Fruit fly (Drosophila melanogaster) whole organism, embryonic: Measurements from ENCODE around the gene Cht5.
A peak's percentile ranks its signal among the peaks of the same experiment; 100 is the strongest.

Experiments used
- B-H1 ChIP-seq: fragments of 200-800 bp; sonication (Bioruptor generic); IDR thresholded peaks from 3 replicates; pipeline ENCODE4 v1.3.6; 2022; ENCODE audit warnings: missing biosample characterization, missing genetic modification characterization
- CG10979 ChIP-seq: fragments of 200-800 bp; sonication (Bioruptor generic); optimal IDR thresholded peaks from 2 replicates; lab custom pipeline; 2018; ENCODE audit warnings: missing biosample characterization, mild to moderate bottlenecking, missing genetic modification characterization, moderate library complexity
- CG1233 ChIP-seq: fragments of 200-800 bp; sonication (Bioruptor generic); optimal IDR thresholded peaks from 4 replicates; lab custom pipeline; 2018; ENCODE audit warnings: missing biosample characterization, mild to moderate bottlenecking, missing genetic modification characterization
- CG12659 ChIP-seq: fragments of 200-800 bp; sonication (Bioruptor generic); optimal IDR thresholded peaks from 3 replicates; lab custom pipeline; 2017; ENCODE audit warnings: mild to moderate bottlenecking, missing biosample characterization, missing genetic modification reagents, missing genetic modification characterization
- CG15601 ChIP-seq: fragments of 200-800 bp; sonication (Bioruptor generic); optimal IDR thresholded peaks from 3 replicates; lab custom pipeline; 2019; ENCODE audit warnings: missing biosample characterization, mild to moderate bottlenecking, missing genetic modification characterization, moderate library complexity
- CG16779 ChIP-seq: fragments of 200-800 bp; sonication (Bioruptor generic); IDR thresholded peaks from 2 replicates; pipeline ENCODE4 v1.3.6; 2022; ENCODE audit warnings: missing biosample characterization, missing genetic modification characterization
- CG17829 ChIP-seq: fragments of 200-800 bp; optimal IDR thresholded peaks from 2 replicates; lab custom pipeline; 2019; ENCODE audit warnings: missing biosample characterization, mild to moderate bottlenecking, missing genetic modification characterization, moderate library complexity
- CG18599 ChIP-seq: fragments of 200-800 bp; sonication (Bioruptor generic); optimal IDR thresholded peaks from 3 replicates; lab custom pipeline; 2017; ENCODE audit warnings: missing biosample characterization, missing genetic modification characterization, mild to moderate bottlenecking, moderate library complexity, missing genetic modification reagents
- CG2202 ChIP-seq: fragments of 200-800 bp; sonication (Bioruptor generic); optimal IDR thresholded peaks from 2 replicates; lab custom pipeline; 2018; ENCODE audit warnings: missing biosample characterization, mild to moderate bottlenecking, missing genetic modification characterization
- CG30020 ChIP-seq: fragments of 200-800 bp; optimal IDR thresholded peaks from 2 replicates; lab custom pipeline; 2019; ENCODE audit warnings: missing biosample characterization, mild to moderate bottlenecking, missing genetic modification characterization, moderate library complexity
- CG31388 ChIP-seq: fragments of 200-800 bp; sonication (Bioruptor generic); optimal IDR thresholded peaks from 2 replicates; lab custom pipeline; 2016; ENCODE audit warnings: missing biosample characterization, missing genetic modification characterization
- CG33557 ChIP-seq: fragments of 200-800 bp; sonication (Bioruptor generic); optimal IDR thresholded peaks from 2 replicates; lab custom pipeline; 2019; ENCODE audit warnings: missing biosample characterization, mild to moderate bottlenecking, missing genetic modification characterization, moderate library complexity
- CG3407 ChIP-seq: fragments of 200-800 bp; sonication (Bioruptor generic); optimal IDR thresholded peaks from 2 replicates; lab custom pipeline; 2018; ENCODE audit warnings: missing biosample characterization, mild to moderate bottlenecking, missing genetic modification characterization
- CG4282 ChIP-seq: fragments of 200-800 bp; sonication (Bioruptor generic); optimal IDR thresholded peaks from 2 replicates; lab custom pipeline; 2016; ENCODE audit warnings: missing biosample characterization, missing genetic modification characterization
- CG5180 ChIP-seq: fragments of 200-800 bp; sonication (Bioruptor generic); optimal IDR thresholded peaks from 3 replicates; lab custom pipeline; 2017; ENCODE audit warnings: missing biosample characterization, missing genetic modification characterization, mild to moderate bottlenecking, moderate library complexity, missing genetic modification reagents
- CG6813 ChIP-seq: fragments of 200-800 bp; sonication (Bioruptor generic); optimal IDR thresholded peaks from 2 replicates; lab custom pipeline; 2017; ENCODE audit warnings: missing biosample characterization, missing genetic modification characterization, mild to moderate bottlenecking, moderate library complexity, missing genetic modification reagents
- CG7928 ChIP-seq: fragments of 200-800 bp; sonication (Bioruptor generic); optimal IDR thresholded peaks from 2 replicates; lab custom pipeline; 2017; ENCODE audit warnings: missing biosample characterization, mild to moderate bottlenecking, missing genetic modification characterization
- CG7987 ChIP-seq: fragments of 200-800 bp; sonication (Bioruptor generic); optimal IDR thresholded peaks from 2 replicates; lab custom pipeline; 2018; ENCODE audit warnings: missing biosample characterization, mild to moderate bottlenecking, missing genetic modification characterization, moderate library complexity
- CG8924 ChIP-seq: fragments of 200-800 bp; optimal IDR thresholded peaks from 3 replicates; lab custom pipeline; 2019; ENCODE audit warnings: missing biosample characterization, mild to moderate bottlenecking, missing genetic modification characterization, moderate library complexity
- CG9876 ChIP-seq: fragments of 200-800 bp; sonication (Bioruptor generic); optimal IDR thresholded peaks from 2 replicates; lab custom pipeline; 2016; ENCODE audit warnings: missing biosample characterization, missing genetic modification characterization
- CHES-1-like ChIP-seq: fragments of 200-800 bp; sonication (Bioruptor generic); optimal IDR thresholded peaks from 2 replicates; lab custom pipeline; 2016; ENCODE audit warnings: missing biosample characterization, missing genetic modification characterization
- Chrac-16 ChIP-seq: fragments of 200-800 bp; sonication (Bioruptor generic); optimal IDR thresholded peaks from 3 replicates; lab custom pipeline; 2016; ENCODE audit warnings: missing biosample characterization, missing genetic modification characterization
- Dip2 ChIP-seq: fragments of 200-800 bp; sonication (Bioruptor generic); IDR thresholded peaks from 2 replicates; pipeline ENCODE4 v1.3.6; 2022; ENCODE audit warnings: missing biosample characterization, missing genetic modification characterization
- Elba2 ChIP-seq: fragments of 200-800 bp; sonication (Bioruptor generic); optimal IDR thresholded peaks from 3 replicates; lab custom pipeline; 2016; ENCODE audit warnings: missing biosample characterization, missing genetic modification characterization
- Ets65A ChIP-seq: fragments of 200-800 bp; sonication (Bioruptor generic); peaks from one replicate; lab custom pipeline; 2016; ENCODE audit warnings: missing biosample characterization, missing genetic modification characterization
- Fer1 ChIP-seq: fragments of 200-800 bp; sonication (Bioruptor generic); optimal IDR thresholded peaks from 2 replicates; lab custom pipeline; 2017; ENCODE audit warnings: missing biosample characterization, mild to moderate bottlenecking, missing genetic modification characterization
- Fer2 ChIP-seq: fragments of 200-800 bp; sonication (Bioruptor generic); optimal IDR thresholded peaks from 2 replicates; lab custom pipeline; 2018; ENCODE audit warnings: missing biosample characterization, mild to moderate bottlenecking, missing genetic modification characterization, moderate library complexity
- Gsc ChIP-seq: fragments of 200-800 bp; sonication (Bioruptor generic); IDR thresholded peaks from 2 replicates; pipeline ENCODE4 v1.3.6; 2022; ENCODE audit warnings: missing biosample characterization, missing genetic modification characterization
- Hr39 ChIP-seq: fragments of >200 bp; optimal IDR thresholded peaks from 2 replicates; lab custom pipeline; 2017
- MBD-R2 ChIP-seq: fragments of 200-800 bp; sonication (Bioruptor generic); IDR thresholded peaks from 2 replicates; pipeline ENCODE4 v1.3.6; 2022; ENCODE audit warnings: missing biosample characterization, missing genetic modification characterization
- Nf-YC ChIP-seq: fragments of 200-800 bp; optimal IDR thresholded peaks from 3 replicates; lab custom pipeline; 2019; ENCODE audit warnings: missing biosample characterization, mild to moderate bottlenecking, missing genetic modification characterization, moderate library complexity
- Ptx1 ChIP-seq: fragments of 200-800 bp; sonication (Bioruptor generic); IDR thresholded peaks from 2 replicates; pipeline ENCODE4 v1.3.6; 2022; ENCODE audit warnings: missing biosample characterization, missing genetic modification characterization
- Sox102F ChIP-seq: fragments of 200-800 bp; sonication (Bioruptor generic); optimal IDR thresholded peaks from 2 replicates; lab custom pipeline; 2018; ENCODE audit warnings: missing biosample characterization, mild to moderate bottlenecking, missing genetic modification characterization, moderate library complexity
- Sry-δ ChIP-seq: fragments of 200-800 bp; sonication (Bioruptor generic); optimal IDR thresholded peaks from 2 replicates; lab custom pipeline; 2016; ENCODE audit warnings: missing biosample characterization, missing genetic modification characterization
- ato ChIP-seq: fragments of 200-800 bp; sonication (Bioruptor generic); IDR thresholded peaks from 2 replicates; pipeline ENCODE4 v1.3.6; 2022; ENCODE audit warnings: missing biosample characterization, missing genetic modification characterization; ENCODE audit not compliant: partially characterized antibody
- bsh ChIP-seq, 2 experiments: fragments of 200-800 bp; sonication (Bioruptor generic); optimal IDR thresholded peaks; 2 replicates each; lab custom pipeline; 2017 to 2018; ENCODE audit warnings: mild to moderate bottlenecking in 2 of 2, missing biosample characterization in 2 of 2, missing genetic modification characterization in 2 of 2, moderate library complexity in 1 of 2
- corto ChIP-seq: fragments of 200-800 bp; sonication (Bioruptor generic); optimal IDR thresholded peaks from 2 replicates; lab custom pipeline; 2016; ENCODE audit warnings: missing biosample characterization, mild to moderate bottlenecking, missing genetic modification characterization, moderate library complexity
- crol ChIP-seq: fragments of 200-800 bp; sonication (Bioruptor generic); IDR thresholded peaks from 2 replicates; pipeline ENCODE4 v1.3.6; 2022; ENCODE audit warnings: missing biosample characterization, missing genetic modification characterization
- emc ChIP-seq: fragments of 200-800 bp; sonication (Bioruptor generic); optimal IDR thresholded peaks from 2 replicates; lab custom pipeline; 2016; ENCODE audit warnings: missing biosample characterization, missing genetic modification characterization
- fd96Cb ChIP-seq: fragments of 200-800 bp; sonication (Bioruptor generic); optimal IDR thresholded peaks from 2 replicates; lab custom pipeline; 2018; ENCODE audit warnings: missing biosample characterization, mild to moderate bottlenecking, missing genetic modification characterization, moderate library complexity
- gce ChIP-seq: fragments of 200-800 bp; sonication (Bioruptor generic); IDR thresholded peaks from 3 replicates; pipeline ENCODE4 v1.3.6; 2022; ENCODE audit warnings: missing biosample characterization, missing genetic modification characterization
- h ChIP-seq: fragments of >200 bp; optimal IDR thresholded peaks from 2 replicates; lab custom pipeline; 2017
- ken ChIP-seq: fragments of 200-800 bp; sonication (Bioruptor generic); IDR thresholded peaks from 3 replicates; pipeline ENCODE4 v1.3.6; 2022; ENCODE audit warnings: missing biosample characterization, missing genetic modification characterization
- kni ChIP-seq: fragments of 200-800 bp; sonication (Bioruptor generic); optimal IDR thresholded peaks from 3 replicates; lab custom pipeline; 2017; ENCODE audit warnings: mild to moderate bottlenecking, missing biosample characterization, missing genetic modification reagents, missing genetic modification characterization
- lola ChIP-seq, 3 experiments: fragments of >200 bp in 2 of 3; fragments of 200-800 bp in 1 of 3; sonication (Bioruptor generic) in 1 of 3; optimal IDR thresholded peaks; 2 replicates each; lab custom pipeline; 2017 to 2019; ENCODE audit warnings: missing biosample characterization in 3 of 3, missing genetic modification characterization in 3 of 3, mild to moderate bottlenecking in 1 of 3, moderate library complexity in 1 of 3
- lov ChIP-seq, 2 experiments: fragments of 200-800 bp in 1 of 2; fragments of >200 bp in 1 of 2; sonication (Bioruptor generic) in 1 of 2; IDR thresholded peaks in 1 of 2; optimal IDR thresholded peaks in 1 of 2; 2 replicates in 1 of 2; 3 replicates in 1 of 2; pipeline versions ENCODE4 v1.3.6 to Lab custom; 2017 to 2022; ENCODE audit warnings: missing biosample characterization in 1 of 2, missing genetic modification characterization in 1 of 2
- p53 ChIP-seq: fragments of 200-800 bp; sonication (Bioruptor generic); optimal IDR thresholded peaks from 2 replicates; lab custom pipeline; 2016; ENCODE audit warnings: missing biosample characterization, missing genetic modification characterization
- sc ChIP-seq, 3 experiments: fragments of >200 bp in 2 of 3; fragments of 200-800 bp in 1 of 3; sonication (Bioruptor generic) in 1 of 3; optimal IDR thresholded peaks; 2 replicates in 2 of 3; 3 replicates in 1 of 3; lab custom pipeline; 2017; ENCODE audit warnings: mild to moderate bottlenecking in 1 of 3, missing biosample characterization in 1 of 3, missing genetic modification characterization in 1 of 3, missing genetic modification reagents in 1 of 3
- tx ChIP-seq: fragments of 200-800 bp; sonication (Bioruptor generic); optimal IDR thresholded peaks from 2 replicates; lab custom pipeline; 2016; ENCODE audit warnings: missing biosample characterization, missing genetic modification characterization

Gene Cht5

DNA sequence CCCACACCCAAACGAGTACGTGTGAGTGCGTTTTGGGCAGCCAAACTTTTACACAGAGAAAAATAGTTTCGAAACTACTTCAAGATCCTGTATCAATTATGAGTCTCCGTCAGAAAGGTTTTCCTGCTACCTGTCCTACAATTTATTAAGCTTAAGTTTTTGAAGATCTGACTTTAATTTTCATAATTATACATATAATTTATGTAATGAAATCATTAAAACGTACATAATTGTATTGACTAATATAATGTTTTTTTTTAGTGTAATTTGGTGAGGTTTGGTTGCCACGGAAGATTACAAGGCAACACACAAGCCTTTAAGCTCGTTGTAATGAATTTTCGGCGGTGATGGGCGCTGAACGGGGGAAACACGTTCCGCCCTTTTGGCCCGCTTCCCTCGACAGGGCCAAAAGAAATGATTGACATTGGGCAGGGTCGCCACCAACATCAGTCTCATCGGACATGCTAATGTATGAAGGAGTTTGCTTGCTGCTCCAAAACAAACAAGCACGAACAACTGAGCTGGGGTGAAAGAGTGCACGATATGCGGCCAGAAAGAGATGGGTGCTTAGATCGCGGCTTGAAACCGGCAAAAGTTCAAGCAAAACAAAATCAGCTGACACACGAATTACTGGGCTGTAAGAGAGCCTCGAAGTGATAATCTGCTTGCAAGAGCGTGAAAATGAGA lies 26.8 kb downstream of the Cht5 start (continued):
- no peak for TF ChIP-seq corto (GFP tag; lab: Kevin White, UChicago)
- peak; percentile 53 for TF ChIP-seq CG1233 (GFP tag; lab: Kevin White, UChicago)
- TF ChIP-seq crol, result no peak
- TF ChIP-seq CG7928, result no peak
- peak; percentile 44 for TF ChIP-seq CG33557
- TF ChIP-seq Sox102F (GFP tag; lab: Kevin White, UChicago), result peak; percentile 88
- no peak for TF ChIP-seq lov (optimal IDR thresholded peaks at IDR 0.05; lab: Kevin White, UChicago)
- no peak for TF ChIP-seq lov (GFP tag; IDR thresholded peaks at IDR 0.05; lab: Robert Waterston, UW)
- no peak for TF ChIP-seq kni (GFP tag; lab: Kevin White, UChicago)
- no peak for TF ChIP-seq tx
- TF ChIP-seq Fer1, result no peak

- TF ChIP-seq CG9876 (GFP tag; lab: Kevin White, UChicago) (no peak), sc (optimal IDR thresholded peaks at IDR 0.05; lab: Kevin White, UChicago) (no peak), sc (GFP tag; optimal IDR thresholded peaks at IDR 0.05; lab: Kevin White, UChicago) (no peak), Sry-δ (GFP tag; lab: Kevin White, UChicago) (no peak), p53 (no peak), CG8924 (tag; lab: Kevin White, UChicago) (peak; percentile 50), Sox102F (GFP tag; lab: Kevin White, UChicago) (no peak), CG2202 (tag; lab: Kevin White, UChicago) (no peak), Ptx1 (GFP tag; lab: Robert Waterston, UW) (no peak), CG16779 (no peak), CG18599 (no peak), CG3407 (peak; percentile 20), CG12659 (GFP tag; lab: Kevin White, UChicago) (no peak), CG7987 (no peak), gce (GFP tag; lab: Robert Waterston, UW) (peak; percentile 28; the same call in 1 of the 3 replicates), B-H1 (GFP tag; lab: Robert Waterston, UW) (no peak), CG31388 (GFP tag; lab: Kevin White, UChicago) (no peak), CG30020 (no peak), MBD-R2 (GFP tag; lab: Robert Waterston, UW) (no peak), ken (GFP tag; lab: Robert Waterston, UW) (no peak), CG6813 (GFP tag; lab: Kevin White, UChicago) (peak; percentile 33), CG5180 (GFP tag; lab: Kevin White, UChicago) (peak; percentile 76), Ets65A (GFP tag; lab: Kevin White, UChicago) (no peak), CG17829 (tag; lab: Kevin White, UChicago) (no peak), Chrac-16 (GFP tag; lab: Kevin White, UChicago) (no peak), Elba2 (GFP tag; lab: Kevin White, UChicago) (no peak), Fer2 (tag; lab: Kevin White, UChicago) (no peak), lola (GFP tag; optimal IDR thresholded peaks at IDR 0.05; lab: Kevin White, UChicago) (no peak), CHES-1-like (GFP tag; lab: Kevin White, UChicago) (no peak), CG4282 (GFP tag; lab: Kevin White, UChicago) (no peak), ato (GFP tag; lab: Robert Waterston, UW) (no peak), Gsc (GFP tag; lab: Robert Waterston, UW) (no peak), fd96Cb (tag; lab: Kevin White, UChicago) (no peak), CG10979 (tag; lab: Kevin White, UChicago) (no peak), Dip2 (GFP tag; lab: Robert Waterston, UW) (no peak), h (lab: Kevin White, UChicago) (no peak), Nf-YC (tag; lab: Kevin White, UChicago) (peak; percentile 50), Hr39 (no peak), bsh (GFP tag; optimal IDR thresholded peaks at IDR 0.05; lab: Kevin White, UChicago) (peak in 1 of 2 experiments; percentile 14), emc (GFP tag; lab: Kevin White, UChicago) (no peak), CG15601 (tag; lab: Kevin White, UChicago) (no peak)
These were observed 27.3 kb downstream of the Cht5 start for dm6 chr3R:13794666-13795055.
